Fruit fly (Drosophila melanogaster): ENCODE results near the gene CG13998.

CG13998 gene

dm6 chr2L:5972005-5972404 lies 15.4 kb upstream of the CG13998 start:
- peak; percentile 51 for TF ChIP-seq pan (optimal IDR thresholded peaks at IDR 0.05)
- no peak for TF ChIP-seq EcR (GFP tag; optimal IDR thresholded peaks at IDR 0.05)
- TF ChIP-seq psq (optimal IDR thresholded peaks at IDR 0.05) = no peak
- no peak for TF ChIP-seq usp (GFP tag; optimal IDR thresholded peaks at IDR 0.05)
- TF ChIP-seq Dll (optimal IDR thresholded peaks at IDR 0.05) = no peak
- TF ChIP-seq CG8478 (optimal IDR thresholded peaks at IDR 0.05) = no peak

- TF ChIP-seq Dll (optimal IDR thresholded peaks at IDR 0.05) = no peak
- no peak for TF ChIP-seq usp (GFP tag; optimal IDR thresholded peaks at IDR 0.05)
- no peak for TF ChIP-seq psq (optimal IDR thresholded peaks at IDR 0.05)
- no peak for TF ChIP-seq pan (optimal IDR thresholded peaks at IDR 0.05)
- no peak for TF ChIP-seq CG8478 (optimal IDR thresholded peaks at IDR 0.05)
- TF ChIP-seq EcR (GFP tag; optimal IDR thresholded peaks at IDR 0.05) = no peak
These were observed 14.6 kb upstream of the CG13998 start for dm6 chr2L:5971093-5971808.

DNA sequence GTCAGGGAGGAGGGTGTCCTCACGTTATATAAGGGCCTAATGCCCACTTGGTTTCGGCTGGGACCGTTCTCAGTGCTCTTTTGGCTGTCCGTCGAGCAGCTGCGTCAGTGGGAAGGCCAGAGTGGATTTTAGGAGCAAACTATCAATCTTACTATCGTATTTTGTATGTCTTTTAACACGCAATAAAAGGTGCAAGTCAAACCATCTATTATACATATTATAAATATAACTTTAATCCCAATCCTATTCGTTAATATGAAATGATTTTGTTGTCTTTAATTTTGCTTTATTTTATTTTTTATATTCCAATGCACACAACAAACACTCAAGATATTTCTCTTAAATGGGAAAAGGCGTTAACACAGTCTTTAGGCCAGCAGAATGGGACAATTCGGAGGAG lies 12.9 kb upstream of the CG13998 start, which contains the start of gene Ucp4B:
Gene Ucp4B, plus strand, starts transcription at position 301 of the 400 bp plus-strand sequence.
- TF ChIP-seq Dll (optimal IDR thresholded peaks at IDR 0.05) = no peak
- no peak for TF ChIP-seq pan (optimal IDR thresholded peaks at IDR 0.05)
- TF ChIP-seq usp (GFP tag; optimal IDR thresholded peaks at IDR 0.05) = no peak
- TF ChIP-seq psq (optimal IDR thresholded peaks at IDR 0.05) = no peak
- no peak for TF ChIP-seq CG8478 (optimal IDR thresholded peaks at IDR 0.05)
- no peak for TF ChIP-seq EcR (GFP tag; optimal IDR thresholded peaks at IDR 0.05)

- TF ChIP-seq usp (GFP tag; optimal IDR thresholded peaks at IDR 0.05) (no peak), pan (optimal IDR thresholded peaks at IDR 0.05) (no peak), EcR (GFP tag; optimal IDR thresholded peaks at IDR 0.05) (no peak), CG8478 (optimal IDR thresholded peaks at IDR 0.05) (no peak), Dll (optimal IDR thresholded peaks at IDR 0.05) (no peak), psq (optimal IDR thresholded peaks at IDR 0.05) (no peak)
These were observed 11.3 kb upstream of the CG13998 start, which contains the start of the genes CG13992 and Ucp4C for dm6 chr2L:5967702-5968616. CG13992 (minus strand) TSS chr2L:5967752. Ucp4C (plus strand) TSS chr2L:5968566.

dm6 chr2L:5964851-5965250 lies 8.2 kb upstream of the CG13998 start, which contains the start of gene psd:
psd (minus strand) TSS chr2L:5964951.
- no peak for TF ChIP-seq psq (optimal IDR thresholded peaks at IDR 0.05)
- no peak for TF ChIP-seq Dll (optimal IDR thresholded peaks at IDR 0.05)

- TF ChIP-seq pan (optimal IDR thresholded peaks at IDR 0.05) (no peak), CG8478 (optimal IDR thresholded peaks at IDR 0.05) (no peak), usp (GFP tag; optimal IDR thresholded peaks at IDR 0.05) (no peak), Dll (optimal IDR thresholded peaks at IDR 0.05) (no peak), EcR (GFP tag; optimal IDR thresholded peaks at IDR 0.05) (no peak), psq (optimal IDR thresholded peaks at IDR 0.05) (no peak)
These were observed 7.6 kb upstream of the CG13998 start for dm6 chr2L:5964211-5964610.

DNA sequence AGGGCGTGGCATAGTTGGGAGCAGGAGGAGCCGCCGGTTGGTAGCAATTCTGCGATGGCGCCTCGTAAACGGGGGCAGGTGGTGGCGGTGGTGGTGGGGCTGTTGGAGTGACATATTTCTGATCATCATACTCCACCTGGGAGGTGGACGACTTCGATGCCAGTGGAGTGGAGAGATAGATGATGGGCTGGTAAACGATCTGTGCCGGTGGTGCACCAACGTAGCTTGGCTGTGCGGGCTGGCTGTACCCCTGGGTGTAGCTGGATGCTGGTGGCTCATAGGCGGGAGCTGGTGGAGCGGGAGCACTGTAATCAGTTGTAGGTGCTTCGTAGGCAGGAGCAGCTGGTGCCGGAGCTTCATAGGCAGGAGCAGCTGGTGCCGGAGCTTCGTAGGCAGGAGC lies 6.6 kb upstream of the CG13998 start:
- TF ChIP-seq psq (optimal IDR thresholded peaks at IDR 0.05) (no peak), Dll (optimal IDR thresholded peaks at IDR 0.05) (no peak), pan (optimal IDR thresholded peaks at IDR 0.05) (no peak), CG8478 (optimal IDR thresholded peaks at IDR 0.05) (no peak), EcR (GFP tag; optimal IDR thresholded peaks at IDR 0.05) (no peak), usp (GFP tag; optimal IDR thresholded peaks at IDR 0.05) (no peak)

DNA sequence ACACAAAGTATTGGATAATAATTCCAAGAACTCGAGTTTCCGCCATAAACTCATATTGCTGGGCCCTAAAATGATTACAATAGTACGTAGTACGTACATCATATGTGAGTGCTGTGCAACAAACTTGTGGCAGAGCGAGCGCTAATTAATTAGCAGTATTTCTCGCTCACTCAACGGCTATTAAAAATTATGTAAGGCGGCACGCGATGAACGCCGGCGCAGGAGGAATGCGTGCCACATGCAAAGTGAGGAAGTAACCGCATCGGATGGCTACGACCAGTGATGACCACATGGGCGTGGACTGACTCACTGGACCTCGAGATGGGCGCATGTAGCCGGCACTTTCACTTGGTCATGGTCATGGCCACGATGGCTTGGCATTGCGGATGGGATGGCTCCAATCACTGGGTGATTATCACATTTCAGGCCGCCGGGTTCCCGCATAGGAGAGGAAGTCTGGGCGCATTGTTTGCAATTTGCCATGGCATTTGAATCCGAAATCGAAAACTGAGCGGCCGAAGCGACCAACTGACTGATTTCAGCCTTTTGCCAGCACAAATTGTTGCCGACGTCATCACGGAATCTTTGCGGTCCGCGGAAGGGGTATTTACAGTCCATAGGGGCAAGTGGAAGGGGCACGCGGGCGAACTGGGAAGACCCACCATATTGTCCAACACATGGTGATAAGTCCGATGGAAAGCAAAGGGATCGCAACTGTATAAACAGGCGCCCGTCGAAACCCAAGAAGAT lies 4.7 kb upstream of the CG13998 start:
- TF ChIP-seq EcR (GFP tag; optimal IDR thresholded peaks at IDR 0.05) (no peak), Dll (optimal IDR thresholded peaks at IDR 0.05) (no peak), psq (optimal IDR thresholded peaks at IDR 0.05) (no peak), usp (GFP tag; optimal IDR thresholded peaks at IDR 0.05) (no peak), CG8478 (optimal IDR thresholded peaks at IDR 0.05) (no peak), pan (optimal IDR thresholded peaks at IDR 0.05) (no peak)

DNA sequence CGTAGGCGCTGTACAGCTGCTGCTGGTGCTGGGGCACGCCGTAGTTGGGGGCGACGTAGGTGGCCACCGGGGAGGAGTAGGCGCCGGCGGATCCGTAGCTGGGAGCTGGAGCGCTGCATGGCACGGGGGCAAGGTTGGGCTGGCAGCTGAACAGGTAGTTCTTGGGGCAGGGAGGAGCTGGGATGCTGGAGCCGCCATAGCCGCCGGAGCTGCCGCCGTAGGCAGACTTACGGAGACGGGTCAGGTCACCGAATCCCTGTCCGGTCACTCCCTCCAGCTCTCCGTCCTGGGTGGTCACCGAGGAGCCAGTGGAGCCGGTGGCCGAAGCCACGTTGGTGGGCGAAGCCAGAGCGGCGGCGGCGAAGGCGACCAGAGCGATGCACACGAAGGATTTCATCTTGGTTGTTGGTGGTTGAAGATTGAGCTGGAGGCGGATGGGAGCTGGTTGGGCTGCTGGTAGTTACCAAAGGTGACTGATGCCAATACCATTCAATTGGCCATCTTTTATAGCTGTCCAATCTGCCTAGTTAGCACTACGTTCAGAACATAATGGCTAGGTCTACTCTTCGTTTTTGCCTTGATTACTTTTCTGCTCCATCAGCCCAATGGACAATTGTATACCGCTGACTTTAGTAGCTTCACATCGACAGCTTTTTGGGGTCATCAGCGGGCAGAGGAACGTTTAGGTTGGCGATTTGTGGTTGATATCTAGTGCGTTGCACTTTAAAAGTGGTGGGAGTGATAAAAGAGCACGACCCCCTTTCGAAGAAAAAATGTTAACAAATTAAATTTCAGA lies 3.4 kb upstream of the CG13998 start, which contains the start of gene Vm26Aa:
Gene Vm26Aa, minus strand, starts transcription at position 478 of the 796 bp plus-strand sequence.
- TF ChIP-seq Dll (optimal IDR thresholded peaks at IDR 0.05) = no peak
- TF ChIP-seq usp (GFP tag; optimal IDR thresholded peaks at IDR 0.05) = no peak
- TF ChIP-seq psq (optimal IDR thresholded peaks at IDR 0.05) = no peak
- TF ChIP-seq EcR (GFP tag; optimal IDR thresholded peaks at IDR 0.05) = no peak
- no peak for TF ChIP-seq CG8478 (optimal IDR thresholded peaks at IDR 0.05)
- no peak for TF ChIP-seq pan (optimal IDR thresholded peaks at IDR 0.05)

dm6 chr2L:5958581-5959177 lies 2.1 kb upstream of the CG13998 start, which contains the start of gene Vm26Ac:
Vm26Ac (minus strand) TSS chr2L:5958631.
- TF ChIP-seq usp (GFP tag; optimal IDR thresholded peaks at IDR 0.05) (no peak), pan (optimal IDR thresholded peaks at IDR 0.05) (no peak), psq (optimal IDR thresholded peaks at IDR 0.05) (no peak), CG8478 (optimal IDR thresholded peaks at IDR 0.05) (no peak)

Data from whole organism.